Worm (Caenorhabditis elegans) whole organism, L4 larva: ENCODE measurements around the gene T24C4.10.
A peak's percentile ranks its signal among the peaks of the same experiment; 100 is the strongest.

Experiments used
- D1046.2 ChIP-seq: fragments of 200-800 bp; sonication (Bioruptor generic); IDR thresholded peaks from 2 replicates; pipeline ENCODE4 v1.3.6; 2022; ENCODE audit warnings: missing genetic modification characterization, missing compliant biosample characterization
- T26A8.4 ChIP-seq: fragments of 200-800 bp; sonication (Bioruptor generic); IDR thresholded peaks from 2 replicates; pipeline ENCODE4 v1.3.6; 2022; ENCODE audit warnings: missing genetic modification characterization, missing compliant biosample characterization
- Y5F2A.4 ChIP-seq: fragments of 200-800 bp; sonication (Bioruptor generic); optimal IDR thresholded peaks from 2 replicates; lab custom pipeline; 2018; ENCODE audit warnings: mild to moderate bottlenecking, missing genetic modification characterization, missing compliant biosample characterization
- Y75B8A.6 ChIP-seq: fragments of 200-800 bp; sonication (Bioruptor generic); IDR thresholded peaks from 2 replicates; pipeline ENCODE4 v1.3.6; 2022; ENCODE audit warnings: missing genetic modification reagents, missing genetic modification characterization, missing compliant biosample characterization
- ZK546.5 ChIP-seq, 2 experiments: sonication (generic microtip); optimal IDR thresholded peaks; 2 replicates each; lab custom pipeline; 2017; ENCODE audit warnings: missing biosample characterization in 2 of 2, missing genetic modification characterization in 2 of 2
- aha-1 ChIP-seq: fragments of 150-350 bp; peaks from one replicate; lab custom pipeline; 2014; ENCODE audit warnings: missing biosample characterization, missing genetic modification characterization
- ama-1 ChIP-seq: fragments of 150-350 bp; optimal IDR thresholded peaks from 2 replicates; lab custom pipeline; 2014; ENCODE audit warnings: inconsistent platforms, mixed read lengths
- arid-1 ChIP-seq: fragments of 200-800 bp; sonication (Bioruptor generic); conservative IDR thresholded peaks from 2 replicates; pipeline ENCODE4 v1.3.6; 2022; ENCODE audit warnings: missing genetic modification reagents, missing genetic modification characterization, missing compliant biosample characterization
- attf-4 ChIP-seq: sonication (generic microtip); optimal IDR thresholded peaks from 3 replicates; lab custom pipeline; 2017; ENCODE audit warnings: missing biosample characterization, missing genetic modification characterization
- ceh-20 ChIP-seq: fragments of 200-800 bp; sonication (Bioruptor generic); IDR thresholded peaks from 2 replicates; pipeline ENCODE4 v1.3.6; 2022; ENCODE audit warnings: missing genetic modification reagents, missing genetic modification characterization, missing compliant biosample characterization
- ceh-44 ChIP-seq: fragments of 200-800 bp; sonication (Bioruptor generic); IDR thresholded peaks from 2 replicates; pipeline ENCODE4 v1.3.6; 2022; ENCODE audit warnings: missing genetic modification reagents, missing genetic modification characterization, missing compliant biosample characterization
- ces-1 ChIP-seq: fragments of 150-350 bp; sonication (generic microtip); optimal IDR thresholded peaks from 4 replicates; lab custom pipeline; 2014; ENCODE audit warnings: missing biosample characterization, missing genetic modification reagents, missing genetic modification characterization
- cey-2 ChIP-seq: sonication (generic microtip); optimal IDR thresholded peaks from 3 replicates; lab custom pipeline; 2017; ENCODE audit warnings: missing genetic modification characterization, mild to moderate bottlenecking, missing compliant biosample characterization, antibody characterized with exemption, borderline replicate concordance; ENCODE audit not compliant: insufficient read depth
- daf-12 ChIP-seq: fragments of 150-350 bp; optimal IDR thresholded peaks from 2 replicates; lab custom pipeline; 2014; ENCODE audit warnings: missing biosample characterization, missing genetic modification reagents, missing genetic modification characterization
- daf-19 ChIP-seq: fragments of 200-800 bp; sonication (Bioruptor generic); conservative IDR thresholded peaks from 2 replicates; pipeline ENCODE4 v1.3.6; 2022; ENCODE audit warnings: missing genetic modification characterization, missing compliant biosample characterization
- dmd-6 ChIP-seq: fragments of 200-800 bp; sonication (Bioruptor generic); IDR thresholded peaks from 2 replicates; pipeline ENCODE4 v1.3.6; 2022; ENCODE audit warnings: missing genetic modification reagents, missing genetic modification characterization, missing compliant biosample characterization
- dmd-8 ChIP-seq: fragments of 200-800 bp; sonication (Bioruptor generic); IDR thresholded peaks from 2 replicates; pipeline ENCODE4 v1.3.6; 2022; ENCODE audit warnings: missing genetic modification characterization, missing compliant biosample characterization
- dmd-9 ChIP-seq: fragments of 200-800 bp; sonication (Bioruptor generic); IDR thresholded peaks from 2 replicates; pipeline ENCODE4 v1.3.6; 2022; ENCODE audit warnings: missing genetic modification reagents, missing genetic modification characterization, missing compliant biosample characterization
- dpl-1 ChIP-seq: fragments of 150-350 bp; optimal IDR thresholded peaks from 2 replicates; lab custom pipeline; 2014; ENCODE audit warnings: missing biosample characterization, missing genetic modification reagents, missing genetic modification characterization
- fkh-10 ChIP-seq: fragments of 150-350 bp; optimal IDR thresholded peaks from 2 replicates; lab custom pipeline; 2014; ENCODE audit warnings: missing biosample characterization, missing genetic modification reagents, missing genetic modification characterization
- fos-1 ChIP-seq: fragments of 150-350 bp; optimal IDR thresholded peaks from 2 replicates; lab custom pipeline; 2014; ENCODE audit warnings: missing biosample characterization, missing genetic modification characterization
- hlh-11 ChIP-seq: fragments of 200-800 bp; sonication (Bioruptor generic); optimal IDR thresholded peaks from 2 replicates; lab custom pipeline; 2018; ENCODE audit warnings: mild to moderate bottlenecking, missing genetic modification characterization, missing compliant biosample characterization
- hmg-1.1 ChIP-seq: fragments of 200-800 bp; sonication (Bioruptor generic); IDR thresholded peaks from 2 replicates; pipeline ENCODE4 v1.3.6; 2022; ENCODE audit warnings: missing genetic modification reagents, missing genetic modification characterization, missing compliant biosample characterization
- jun-1 ChIP-seq: fragments of 150-350 bp; optimal IDR thresholded peaks from 2 replicates; lab custom pipeline; 2014; ENCODE audit warnings: missing biosample characterization, missing genetic modification reagents, missing genetic modification characterization
- lim-7 ChIP-seq: fragments of 200-800 bp; sonication (Bioruptor generic); IDR thresholded peaks from 2 replicates; pipeline ENCODE4 v1.3.6; 2022; ENCODE audit warnings: missing genetic modification characterization, missing compliant biosample characterization
- lin-29 ChIP-seq: fragments of 200-800 bp; sonication (Bioruptor generic); IDR thresholded peaks from 2 replicates; pipeline ENCODE4 v1.3.6; 2022; ENCODE audit warnings: missing genetic modification reagents, missing genetic modification characterization, missing compliant biosample characterization
- madf-5 ChIP-seq, 2 experiments: fragments of 200-800 bp; sonication (Bioruptor generic); IDR thresholded peaks; 2 replicates each; pipeline ENCODE4 v1.3.6; 2022; ENCODE audit warnings: missing compliant biosample characterization in 2 of 2, missing genetic modification characterization in 2 of 2
- madf-9 ChIP-seq: fragments of 200-800 bp; sonication (Bioruptor generic); conservative IDR thresholded peaks from 2 replicates; pipeline ENCODE4 v1.3.6; 2022; ENCODE audit warnings: missing genetic modification reagents, missing genetic modification characterization, missing compliant biosample characterization
- mdl-1 ChIP-seq, 2 experiments: fragments of 150-350 bp in 1 of 2; sonication (generic microtip) in 1 of 2; optimal IDR thresholded peaks; 2 replicates each; lab custom pipeline; 2014 to 2017; ENCODE audit warnings: missing biosample characterization in 2 of 2, missing genetic modification characterization in 2 of 2
- mes-2 ChIP-seq: sonication (generic microtip); optimal IDR thresholded peaks from 2 replicates; lab custom pipeline; 2016; ENCODE audit warnings: missing genotype, mild to moderate bottlenecking, missing genetic modification characterization, missing compliant biosample characterization; ENCODE audit not compliant: poor library complexity, severe bottlenecking
- mxl-3 ChIP-seq: fragments of 200-800 bp; sonication (Bioruptor generic); optimal IDR thresholded peaks from 2 replicates; lab custom pipeline; 2018; ENCODE audit warnings: mild to moderate bottlenecking, missing genetic modification characterization, missing compliant biosample characterization
- nhr-10 ChIP-seq: fragments of 150-350 bp; optimal IDR thresholded peaks from 2 replicates; lab custom pipeline; 2014; ENCODE audit warnings: missing biosample characterization, missing genetic modification characterization
- nhr-41 ChIP-seq: fragments of 200-800 bp; sonication (Bioruptor generic); IDR thresholded peaks from 2 replicates; pipeline ENCODE4 v1.3.6; 2022; ENCODE audit warnings: missing genetic modification reagents, missing genetic modification characterization, missing compliant biosample characterization
- nhr-42 ChIP-seq: fragments of 200-800 bp; sonication (Bioruptor generic); IDR thresholded peaks from 2 replicates; pipeline ENCODE4 v1.3.6; 2022; ENCODE audit warnings: missing genetic modification characterization, missing compliant biosample characterization
- nhr-76 ChIP-seq: fragments of 150-350 bp; optimal IDR thresholded peaks from 2 replicates; lab custom pipeline; 2014; ENCODE audit warnings: missing biosample characterization, missing genetic modification characterization
- nhr-77 ChIP-seq: fragments of 150-350 bp; optimal IDR thresholded peaks from 2 replicates; lab custom pipeline; 2014; ENCODE audit warnings: missing biosample characterization, missing genetic modification characterization
- pha-4 ChIP-seq, 2 experiments: fragments of 150-350 bp in 1 of 2; fragments of 200-800 bp in 1 of 2; sonication (Bioruptor generic) in 1 of 2; IDR thresholded peaks in 1 of 2; optimal IDR thresholded peaks in 1 of 2; 2 replicates each; pipeline versions ENCODE4 v1.3.6 to Lab custom; 2014 to 2022; ENCODE audit warnings: missing genetic modification characterization in 2 of 2, missing genetic modification reagents in 2 of 2, missing biosample characterization in 1 of 2, missing compliant biosample characterization in 1 of 2
- pqm-1 ChIP-seq: sonication (generic microtip); optimal IDR thresholded peaks from 2 replicates; lab custom pipeline; 2017; ENCODE audit warnings: missing biosample characterization, missing genetic modification characterization
- sdz-12 ChIP-seq: fragments of 200-800 bp; sonication (Bioruptor generic); optimal IDR thresholded peaks from 2 replicates; lab custom pipeline; 2018; ENCODE audit warnings: mild to moderate bottlenecking, missing genetic modification characterization, missing compliant biosample characterization
- skn-1 ChIP-seq: fragments of 150-350 bp; optimal IDR thresholded peaks from 2 replicates; lab custom pipeline; 2014; ENCODE audit warnings: missing biosample characterization, missing genetic modification characterization
- snpc-1.2 ChIP-seq: fragments of 200-800 bp; sonication (Bioruptor generic); IDR thresholded peaks from 2 replicates; pipeline ENCODE4 v1.3.6; 2022; ENCODE audit warnings: missing genetic modification reagents, missing genetic modification characterization, missing compliant biosample characterization
- spr-3 ChIP-seq: fragments of 200-800 bp; sonication (Bioruptor generic); optimal IDR thresholded peaks from 2 replicates; lab custom pipeline; 2018; ENCODE audit warnings: mild to moderate bottlenecking, missing genetic modification characterization, missing compliant biosample characterization
- zag-1 ChIP-seq: fragments of 150-350 bp; optimal IDR thresholded peaks from 2 replicates; lab custom pipeline; 2014; ENCODE audit warnings: missing biosample characterization, missing genetic modification characterization
- zfp-3 ChIP-seq: fragments of 200-800 bp; sonication (Bioruptor generic); conservative IDR thresholded peaks from 2 replicates; pipeline ENCODE4 v1.3.6; 2022; ENCODE audit warnings: missing genetic modification reagents, missing genetic modification characterization, missing compliant biosample characterization
- zip-11 ChIP-seq: fragments of 200-800 bp; sonication (Bioruptor generic); IDR thresholded peaks from 2 replicates; pipeline ENCODE4 v1.3.6; 2022; ENCODE audit warnings: missing genetic modification characterization, missing compliant biosample characterization
- ztf-7 ChIP-seq: fragments of 150-350 bp; optimal IDR thresholded peaks from 2 replicates; lab custom pipeline; 2014; ENCODE audit warnings: missing biosample characterization, missing genetic modification characterization

The T24C4.10 gene

ce11 chrIII:926216-926615, 35.2 kb upstream of the T24C4.10 start, which contains the start of gene pef-1:
TSS of gene pef-1 (minus strand) at chrIII:926316.
- no peak for TF ChIP-seq dmd-8 (GFP tag; lab: Robert Waterston, UW)
- TF ChIP-seq nhr-10 (tag; lab: Kevin White, UChicago): no peak
- no peak for TF ChIP-seq sdz-12
- no peak for TF ChIP-seq zfp-3
- TF ChIP-seq Y75B8A.6 (GFP tag; lab: Robert Waterston, UW): no peak
- TF ChIP-seq cey-2: no peak
- no peak for TF ChIP-seq mxl-3 (GFP tag; lab: Kevin White, UChicago)

- TF ChIP-seq jun-1 (tag; lab: Kevin White, UChicago): no peak
- TF ChIP-seq aha-1 (tag; lab: Kevin White, UChicago): peak; percentile 2
- no peak for TF ChIP-seq nhr-41 (GFP tag; lab: Robert Waterston, UW)
Measured at ce11 chrIII:919322-919721, 28.3 kb upstream of the T24C4.10 start, which contains the start of gene F23H11.7. TSS of gene F23H11.7 (minus strand) at chrIII:919422.

- no peak for TF ChIP-seq ceh-44 (GFP tag; lab: Robert Waterston, UW)
- TF ChIP-seq ceh-20 (GFP tag; lab: Robert Waterston, UW): no peak
- no peak for TF ChIP-seq attf-4 (tag; lab: Kevin White, UChicago)
- TF ChIP-seq dmd-9 (GFP tag; lab: Robert Waterston, UW): no peak
- TF ChIP-seq pqm-1 (tag; lab: Kevin White, UChicago): no peak
- no peak for TF ChIP-seq nhr-76 (tag; lab: Kevin White, UChicago)
- no peak for TF ChIP-seq nhr-42
- no peak for TF ChIP-seq zip-11 (GFP tag; lab: Robert Waterston, UW)
- no peak for TF ChIP-seq hmg-1.1 (GFP tag; lab: Robert Waterston, UW)
- TF ChIP-seq lim-7: no peak
- TF ChIP-seq arid-1 (GFP tag; lab: Robert Waterston, UW): no peak
- TF ChIP-seq dmd-6 (GFP tag; lab: Robert Waterston, UW): no peak
- no peak for TF ChIP-seq pha-4 (GFP tag; IDR thresholded peaks at IDR 0.05; lab: Robert Waterston, UW)
- no peak for TF ChIP-seq pha-4 (tag; optimal IDR thresholded peaks at IDR 0.05; lab: Kevin White, UChicago)
- TF ChIP-seq ZK546.5 (tag; optimal IDR thresholded peaks at IDR 0.05; lab: Kevin White, UChicago): no peak
- no peak for TF ChIP-seq madf-5 (GFP tag; IDR thresholded peaks at IDR 0.05; lab: Robert Waterston, UW)
- no peak for TF ChIP-seq Y5F2A.4 (GFP tag; lab: Kevin White, UChicago)
- no peak for TF ChIP-seq ztf-7 (tag; lab: Kevin White, UChicago)
- no peak for TF ChIP-seq fos-1
- no peak for TF ChIP-seq hlh-11 (tag; lab: Kevin White, UChicago)
Measured at ce11 chrIII:916897-917296, 25.9 kb upstream of the T24C4.10 start, which contains the start of gene idpp-13. TSS of gene idpp-13 (minus strand) at chrIII:916997.

- TF ChIP-seq daf-19 (no peak), pha-4 (GFP tag; IDR thresholded peaks at IDR 0.05; lab: Robert Waterston, UW) (no peak), pha-4 (tag; optimal IDR thresholded peaks at IDR 0.05; lab: Kevin White, UChicago) (peak; percentile 43), ama-1 (lab: Kevin White, UChicago) (peak; percentile 24), madf-9 (no peak), dpl-1 (peak; percentile 5), daf-12 (tag; lab: Kevin White, UChicago) (no peak), lin-29 (GFP tag; lab: Robert Waterston, UW) (no peak), mdl-1 (tag; optimal IDR thresholded peaks at IDR 0.05; lab: Kevin White, UChicago) (no peak), ces-1 (GFP tag; lab: Kevin White, UChicago) (no peak), fkh-10 (GFP tag; lab: Kevin White, UChicago) (no peak), skn-1 (tag; lab: Kevin White, UChicago) (no peak), zag-1 (tag; lab: Kevin White, UChicago) (no peak), T26A8.4 (GFP tag; lab: Robert Waterston, UW) (no peak), Y5F2A.4 (GFP tag; lab: Kevin White, UChicago) (no peak), snpc-1.2 (GFP tag; lab: Robert Waterston, UW) (no peak), spr-3 (GFP tag; lab: Kevin White, UChicago) (no peak), D1046.2 (GFP tag; lab: Robert Waterston, UW) (no peak), pqm-1 (tag; lab: Kevin White, UChicago) (no peak), nhr-77 (tag; lab: Kevin White, UChicago) (no peak), mes-2 (tag; lab: Kevin White, UChicago) (peak; percentile 60)
Measured at ce11 chrIII:910540-911311, 19.7 kb upstream of the T24C4.10 start, which contains the start of the genes F23H11.5 and bra-2. TSS of gene F23H11.5 (minus strand) at chrIII:910590. TSS of gene bra-2 (plus strand) at chrIII:911261.
